Worm (Caenorhabditis elegans) whole organism, L4 larva: ENCODE data around the gene R08F11.7.

Experiments used
- Y75B8A.6 ChIP-seq: fragments of 200-800 bp; sonication (Bioruptor generic); IDR thresholded peaks from 2 replicates; pipeline ENCODE4 v1.3.6; 2022; ENCODE audit warnings: missing genetic modification reagents, missing genetic modification characterization, missing compliant biosample characterization
- ZK337.2 ChIP-seq: fragments of 200-800 bp; sonication (Bioruptor generic); IDR thresholded peaks from 2 replicates; pipeline ENCODE4 v1.3.6; 2022; ENCODE audit warnings: missing genetic modification reagents, missing genetic modification characterization, missing compliant biosample characterization
- lin-38 ChIP-seq: fragments of 200-800 bp; sonication (Bioruptor generic); IDR thresholded peaks from 2 replicates; pipeline ENCODE4 v1.3.6; 2022; ENCODE audit warnings: missing genetic modification reagents, missing genetic modification characterization, missing compliant biosample characterization
- nhr-25 ChIP-seq: sonication (generic microtip); optimal IDR thresholded peaks from 2 replicates; lab custom pipeline; 2017; ENCODE audit warnings: missing genetic modification characterization, mild to moderate bottlenecking, missing compliant biosample characterization, antibody characterized with exemption, moderate library complexity, borderline replicate concordance; ENCODE audit not compliant: insufficient read depth
- nhr-28 ChIP-seq: fragments of 150-350 bp; optimal IDR thresholded peaks from 2 replicates; lab custom pipeline; 2014; ENCODE audit warnings: missing biosample characterization, missing genetic modification characterization
- nhr-6 ChIP-seq: fragments of 150-350 bp; optimal IDR thresholded peaks from 2 replicates; lab custom pipeline; 2014; ENCODE audit warnings: missing biosample characterization, missing genetic modification characterization
- pqm-1 ChIP-seq: sonication (generic microtip); optimal IDR thresholded peaks from 2 replicates; lab custom pipeline; 2017; ENCODE audit warnings: missing biosample characterization, missing genetic modification characterization
- zag-1 ChIP-seq: fragments of 150-350 bp; optimal IDR thresholded peaks from 2 replicates; lab custom pipeline; 2014; ENCODE audit warnings: missing biosample characterization, missing genetic modification characterization

ce11 chrV:3784167-3784734 is 5.6 kb upstream of the R08F11.7 start, which contains the start of gene R08F11.1:
- no peak for TF ChIP-seq ZK337.2 (GFP tag; lab: Robert Waterston, UW)
- TF ChIP-seq nhr-6 (tag; lab: Kevin White, UChicago): no peak
- no peak for TF ChIP-seq Y75B8A.6 (GFP tag; lab: Robert Waterston, UW)
- TF ChIP-seq pqm-1 (tag; lab: Kevin White, UChicago): peak; percentile 74
- no peak for TF ChIP-seq lin-38 (GFP tag; lab: Robert Waterston, UW)
- peak; percentile 98 for TF ChIP-seq nhr-28 (tag; lab: Kevin White, UChicago)
- TF ChIP-seq nhr-25 (tag; lab: Kevin White, UChicago): no peak
- no peak for TF ChIP-seq zag-1
